Fruit fly (Drosophila melanogaster) whole organism, prepupa: ENCODE measurements around the gene CG33296.

ENCODE experiments used
- Blimp-1 ChIP-seq: fragments of 200-800 bp; sonication (Bioruptor generic); optimal IDR thresholded peaks from 3 replicates; lab custom pipeline; 2017; ENCODE audit warnings: missing biosample characterization, missing genetic modification characterization, mild to moderate bottlenecking, moderate library complexity, missing genetic modification reagents
- CG10631 ChIP-seq: fragments of 200-800 bp; sonication (Bioruptor generic); optimal IDR thresholded peaks from 2 replicates; lab custom pipeline; 2016; ENCODE audit warnings: missing biosample characterization, missing genetic modification characterization
- CG10669 ChIP-seq: fragments of 200-800 bp; sonication (Bioruptor generic); optimal IDR thresholded peaks from 3 replicates; lab custom pipeline; 2018; ENCODE audit warnings: missing biosample characterization, mild to moderate bottlenecking, missing genetic modification characterization, moderate library complexity
- CG11294 ChIP-seq: fragments of 200-800 bp; sonication (Bioruptor generic); IDR thresholded peaks from 2 replicates; pipeline ENCODE4 v1.3.6; 2022; ENCODE audit warnings: missing biosample characterization, missing genetic modification characterization
- CG11902 ChIP-seq: fragments of 200-800 bp; sonication (Bioruptor generic); optimal IDR thresholded peaks from 3 replicates; lab custom pipeline; 2016; ENCODE audit warnings: missing biosample characterization, missing genetic modification characterization
- CG15336 ChIP-seq: fragments of 200-800 bp; sonication (Bioruptor generic); IDR thresholded peaks from 2 replicates; pipeline ENCODE4 v1.3.6; 2022; ENCODE audit warnings: missing biosample characterization, missing genetic modification characterization
- CG16779 ChIP-seq: fragments of 200-800 bp; sonication (Bioruptor generic); optimal IDR thresholded peaks from 3 replicates; lab custom pipeline; 2017; ENCODE audit warnings: missing biosample characterization, mild to moderate bottlenecking, missing genetic modification characterization
- CG3032 ChIP-seq: fragments of 200-800 bp; optimal IDR thresholded peaks from 2 replicates; lab custom pipeline; 2019; ENCODE audit warnings: missing biosample characterization, mild to moderate bottlenecking, missing genetic modification characterization, moderate library complexity
- CG31627 ChIP-seq: fragments of 200-800 bp; sonication (Bioruptor generic); optimal IDR thresholded peaks from 3 replicates; lab custom pipeline; 2016; ENCODE audit warnings: missing biosample characterization, missing genetic modification characterization
- CG32006 ChIP-seq: fragments of 200-800 bp; sonication (Bioruptor generic); optimal IDR thresholded peaks from 3 replicates; lab custom pipeline; 2017; ENCODE audit warnings: missing biosample characterization, mild to moderate bottlenecking, missing genetic modification characterization
- CG34406 ChIP-seq: fragments of 200-800 bp; sonication (Bioruptor generic); optimal IDR thresholded peaks from 3 replicates; lab custom pipeline; 2016; ENCODE audit warnings: missing biosample characterization, missing genetic modification characterization
- CG4318 ChIP-seq: fragments of 200-800 bp; sonication (Bioruptor generic); optimal IDR thresholded peaks from 3 replicates; lab custom pipeline; 2017; ENCODE audit warnings: missing biosample characterization, mild to moderate bottlenecking, missing genetic modification characterization
- CG6163 ChIP-seq: fragments of 200-800 bp; sonication (Bioruptor generic); IDR thresholded peaks from 3 replicates; pipeline ENCODE4 v1.3.6; 2022; ENCODE audit warnings: missing biosample characterization, missing genetic modification characterization
- CG6276 ChIP-seq: fragments of 200-800 bp; sonication (Bioruptor generic); optimal IDR thresholded peaks from 2 replicates; lab custom pipeline; 2017; ENCODE audit warnings: missing biosample characterization, mild to moderate bottlenecking, missing genetic modification characterization
- CG6792 ChIP-seq: fragments of 200-800 bp; sonication (Bioruptor generic); optimal IDR thresholded peaks from 3 replicates; lab custom pipeline; 2016; ENCODE audit warnings: missing biosample characterization, missing genetic modification characterization
- CG6808 ChIP-seq: fragments of 200-800 bp; sonication (Bioruptor generic); optimal IDR thresholded peaks from 3 replicates; lab custom pipeline; 2017; ENCODE audit warnings: missing biosample characterization, missing genetic modification characterization, mild to moderate bottlenecking, moderate library complexity, missing genetic modification reagents
- CG6854 ChIP-seq: fragments of 200-800 bp; sonication (Bioruptor generic); optimal IDR thresholded peaks from 2 replicates; lab custom pipeline; 2017; ENCODE audit warnings: missing biosample characterization, mild to moderate bottlenecking, missing genetic modification characterization
- CG8119 ChIP-seq: fragments of 200-800 bp; sonication (Bioruptor generic); IDR thresholded peaks from 3 replicates; pipeline ENCODE4 v1.3.6; 2022; ENCODE audit warnings: missing biosample characterization, missing genetic modification characterization
- CG8632 ChIP-seq: fragments of 200-800 bp; sonication (Bioruptor generic); optimal IDR thresholded peaks from 3 replicates; lab custom pipeline; 2016; ENCODE audit warnings: missing biosample characterization, missing genetic modification characterization
- CG9139 ChIP-seq: fragments of 200-800 bp; sonication (Bioruptor generic); optimal IDR thresholded peaks from 3 replicates; lab custom pipeline; 2017; ENCODE audit warnings: missing biosample characterization, mild to moderate bottlenecking, missing genetic modification characterization
- Eip78C ChIP-seq: fragments of 200-800 bp; sonication (Bioruptor generic); peaks from one replicate; lab custom pipeline; 2016; ENCODE audit warnings: missing biosample characterization, missing genetic modification characterization
- Ets21C ChIP-seq: fragments of 200-800 bp; sonication (Bioruptor generic); optimal IDR thresholded peaks from 3 replicates; lab custom pipeline; 2016; ENCODE audit warnings: missing biosample characterization, missing genetic modification characterization
- Ets96B ChIP-seq: fragments of 200-800 bp; optimal IDR thresholded peaks from 2 replicates; lab custom pipeline; 2019; ENCODE audit warnings: missing biosample characterization, mild to moderate bottlenecking, missing genetic modification characterization, moderate library complexity
- Gug ChIP-seq: fragments of 200-800 bp; sonication (Bioruptor generic); IDR thresholded peaks from 2 replicates; pipeline ENCODE4 v1.3.6; 2022; ENCODE audit warnings: missing biosample characterization, missing genetic modification characterization
- Hr38 ChIP-seq: sonication (Bioruptor generic); optimal IDR thresholded peaks from 2 replicates; lab custom pipeline; 2016; ENCODE audit warnings: missing biosample characterization, missing genetic modification characterization
- Hr39 ChIP-seq: fragments of 200-800 bp; sonication (Bioruptor generic); optimal IDR thresholded peaks from 2 replicates; lab custom pipeline; 2016; ENCODE audit warnings: missing biosample characterization, missing genetic modification characterization
- Hr4 ChIP-seq: fragments of 200-800 bp; sonication (Bioruptor generic); optimal IDR thresholded peaks from 3 replicates; lab custom pipeline; 2016; ENCODE audit warnings: missing biosample characterization, missing genetic modification characterization
- Lpt ChIP-seq: fragments of 200-800 bp; sonication (Bioruptor generic); optimal IDR thresholded peaks from 3 replicates; lab custom pipeline; 2016; ENCODE audit warnings: missing biosample characterization, missing genetic modification characterization
- OdsH ChIP-seq: fragments of 200-800 bp; sonication (Bioruptor generic); optimal IDR thresholded peaks from 3 replicates; lab custom pipeline; 2016; ENCODE audit warnings: missing biosample characterization, missing genetic modification characterization
- Smox ChIP-seq: fragments of 200-800 bp; sonication (Bioruptor generic); optimal IDR thresholded peaks from 3 replicates; lab custom pipeline; 2016; ENCODE audit warnings: missing biosample characterization, missing genetic modification characterization
- Sox102F ChIP-seq: fragments of 200-800 bp; sonication (Bioruptor generic); optimal IDR thresholded peaks from 2 replicates; lab custom pipeline; 2016; ENCODE audit warnings: missing biosample characterization, mild to moderate bottlenecking, missing genetic modification characterization
- Sox14 ChIP-seq: fragments of 200-800 bp; sonication (Bioruptor generic); optimal IDR thresholded peaks from 3 replicates; lab custom pipeline; 2016; ENCODE audit warnings: missing biosample characterization, missing genetic modification characterization
- Sox15 ChIP-seq: fragments of 200-800 bp; sonication (Bioruptor generic); optimal IDR thresholded peaks from 3 replicates; lab custom pipeline; 2016; ENCODE audit warnings: missing biosample characterization, missing genetic modification characterization
- acj6 ChIP-seq: fragments of 200-800 bp; sonication (Bioruptor generic); optimal IDR thresholded peaks from 3 replicates; lab custom pipeline; 2016; ENCODE audit warnings: missing biosample characterization, missing genetic modification characterization
- cyc ChIP-seq: fragments of 200-800 bp; sonication (Bioruptor generic); optimal IDR thresholded peaks from 3 replicates; lab custom pipeline; 2016; ENCODE audit warnings: missing biosample characterization, missing genetic modification characterization
- dac ChIP-seq: fragments of 200-800 bp; sonication (Bioruptor generic); optimal IDR thresholded peaks from 2 replicates; lab custom pipeline; 2017; ENCODE audit warnings: missing biosample characterization, mild to moderate bottlenecking, missing genetic modification characterization
- eg ChIP-seq: fragments of 200-800 bp; sonication (Bioruptor generic); IDR thresholded peaks from 3 replicates; pipeline ENCODE4 v1.3.6; 2022; ENCODE audit warnings: missing biosample characterization, missing genetic modification characterization
- esn ChIP-seq: fragments of 200-800 bp; sonication (Bioruptor generic); optimal IDR thresholded peaks from 2 replicates; lab custom pipeline; 2016; ENCODE audit warnings: missing biosample characterization, mild to moderate bottlenecking, missing genetic modification characterization, moderate library complexity
- fd85E ChIP-seq: fragments of 200-800 bp; sonication (Bioruptor generic); optimal IDR thresholded peaks from 3 replicates; lab custom pipeline; 2016; ENCODE audit warnings: missing biosample characterization, missing genetic modification characterization
- fkh ChIP-seq: fragments of 200-800 bp; sonication (Bioruptor generic); optimal IDR thresholded peaks from 3 replicates; lab custom pipeline; 2017; ENCODE audit warnings: missing biosample characterization, mild to moderate bottlenecking, missing genetic modification characterization, moderate library complexity
- lz ChIP-seq: fragments of 200-800 bp; sonication (Bioruptor generic); optimal IDR thresholded peaks from 3 replicates; lab custom pipeline; 2016; ENCODE audit warnings: missing biosample characterization, missing genetic modification characterization
- net ChIP-seq: fragments of 200-800 bp; sonication (Bioruptor generic); optimal IDR thresholded peaks from 3 replicates; lab custom pipeline; 2016; ENCODE audit warnings: missing biosample characterization, missing genetic modification characterization
- pdm3 ChIP-seq: fragments of 200-800 bp; sonication (Bioruptor generic); optimal IDR thresholded peaks from 3 replicates; lab custom pipeline; 2016; ENCODE audit warnings: missing biosample characterization, missing genetic modification characterization
- salr ChIP-seq, 2 experiments: fragments of 200-800 bp; sonication (Bioruptor generic); optimal IDR thresholded peaks; 3 replicates each; lab custom pipeline; 2016 to 2018; ENCODE audit warnings: missing biosample characterization in 2 of 2, missing genetic modification characterization in 2 of 2, mild to moderate bottlenecking in 1 of 2
- spab ChIP-seq: fragments of 200-800 bp; sonication (Bioruptor generic); optimal IDR thresholded peaks from 2 replicates; lab custom pipeline; 2017; ENCODE audit warnings: missing biosample characterization, mild to moderate bottlenecking, missing genetic modification characterization, missing genetic modification reagents
- svp ChIP-seq: fragments of 200-800 bp; sonication (Bioruptor generic); peaks from one replicate; lab custom pipeline; 2016; ENCODE audit warnings: missing biosample characterization, missing genetic modification characterization
- topi ChIP-seq: fragments of 200-800 bp; sonication (Bioruptor generic); optimal IDR thresholded peaks from 3 replicates; lab custom pipeline; 2016; ENCODE audit warnings: missing biosample characterization, missing genetic modification characterization
- vri ChIP-seq: fragments of 200-800 bp; sonication (Bioruptor generic); optimal IDR thresholded peaks from 3 replicates; lab custom pipeline; 2016; ENCODE audit warnings: missing biosample characterization, mild to moderate bottlenecking, missing genetic modification characterization

The CG33296 gene

dm6 chr2L:7716545-7716944 lies at the start of gene CG33296:
Gene CG33296, minus strand, starts transcription at chr2L:7716645.
- no peak for TF ChIP-seq Hr4 (GFP tag; lab: Kevin White, UChicago)
- no peak for TF ChIP-seq salr (GFP tag; optimal IDR thresholded peaks at IDR 0.05; lab: Kevin White, UChicago)
- no peak for TF ChIP-seq Ets21C (GFP tag; lab: Kevin White, UChicago)
- TF ChIP-seq CG10631, result no peak
- no peak for TF ChIP-seq CG16779 (tag; lab: Kevin White, UChicago)
- TF ChIP-seq CG8119, result no peak
- no peak for TF ChIP-seq Hr39 (GFP tag; lab: Kevin White, UChicago)
- TF ChIP-seq CG6854, result no peak
- TF ChIP-seq CG11902, result no peak

dm6 chr2L:7756835-7757234 lies 40.4 kb upstream of the CG33296 start:
- no peak for TF ChIP-seq CG11902
- TF ChIP-seq OdsH, result no peak
- TF ChIP-seq CG6854, result no peak
- TF ChIP-seq CG6276, result no peak
- TF ChIP-seq CG11294 (GFP tag; lab: Robert Waterston, UW), result 0 out of 2 replicates have a peak, but pooled peaks have one; percentile 19
- TF ChIP-seq Ets96B (tag; lab: Kevin White, UChicago), result no peak
- TF ChIP-seq CG15336, result peak; percentile 48; the same call in 1 of the 2 replicates
- peak; percentile 40; the same call in 1 of the 3 replicates for TF ChIP-seq CG8119
- TF ChIP-seq vri (GFP tag; lab: Kevin White, UChicago), result no peak
- no peak for TF ChIP-seq cyc (GFP tag; lab: Kevin White, UChicago)
- TF ChIP-seq acj6 (GFP tag; lab: Kevin White, UChicago), result peak; percentile 10
- TF ChIP-seq eg, result peak; percentile 51; the same call in 1 of the 3 replicates
- TF ChIP-seq CG32006 (GFP tag; lab: Kevin White, UChicago), result peak; percentile 20
- TF ChIP-seq Hr4 (GFP tag; lab: Kevin White, UChicago), result peak; percentile 2
- TF ChIP-seq Blimp-1 (GFP tag; lab: Kevin White, UChicago), result no peak
- TF ChIP-seq CG8632, result no peak
- no peak for TF ChIP-seq salr (GFP tag; optimal IDR thresholded peaks at IDR 0.05; lab: Kevin White, UChicago)

- TF ChIP-seq Ets96B (tag; lab: Kevin White, UChicago), result peak; percentile 12
- no peak for TF ChIP-seq fkh (GFP tag; lab: Kevin White, UChicago)
- TF ChIP-seq Gug (GFP tag; lab: Robert Waterston, UW), result no peak
- no peak for TF ChIP-seq dac
- no peak for TF ChIP-seq CG10631
- TF ChIP-seq topi, result peak; percentile 32
- no peak for TF ChIP-seq CG6792
- TF ChIP-seq Ets21C (GFP tag; lab: Kevin White, UChicago), result no peak
- no peak for TF ChIP-seq CG34406 (GFP tag; lab: Kevin White, UChicago)
- no peak for TF ChIP-seq Sox102F (GFP tag; lab: Kevin White, UChicago)
- TF ChIP-seq acj6 (GFP tag; lab: Kevin White, UChicago), result no peak
- TF ChIP-seq Sox14 (GFP tag; lab: Kevin White, UChicago), result no peak
- TF ChIP-seq CG16779 (tag; lab: Kevin White, UChicago), result no peak
- 0 out of 3 replicates have a peak, but pooled peaks have one; percentile 17 for TF ChIP-seq CG8119
- peak; percentile 15 for TF ChIP-seq CG3032
- TF ChIP-seq fd85E (GFP tag; lab: Kevin White, UChicago), result no peak
- TF ChIP-seq Hr39 (GFP tag; lab: Kevin White, UChicago), result no peak
- TF ChIP-seq CG6808, result no peak
- no peak for TF ChIP-seq CG9139 (GFP tag; lab: Kevin White, UChicago)
- no peak for TF ChIP-seq spab (GFP tag; lab: Kevin White, UChicago)
- TF ChIP-seq Smox (GFP tag; lab: Kevin White, UChicago), result no peak
- peak; percentile 14 for TF ChIP-seq CG31627
- TF ChIP-seq CG6163 (GFP tag; lab: Robert Waterston, UW), result peak; percentile 48; the same call in 2 of the 3 replicates
- no peak for TF ChIP-seq pdm3 (GFP tag; lab: Kevin White, UChicago)
- peak; percentile 45 for TF ChIP-seq CG32006 (GFP tag; lab: Kevin White, UChicago)
- TF ChIP-seq cyc (GFP tag; lab: Kevin White, UChicago), result peak; percentile 4
- peak; percentile 65 for TF ChIP-seq svp (GFP tag; lab: Kevin White, UChicago)
- TF ChIP-seq Hr38 (GFP tag; lab: Kevin White, UChicago), result no peak
- TF ChIP-seq Lpt, result peak; percentile 19
- no peak for TF ChIP-seq CG4318 (GFP tag; lab: Kevin White, UChicago)
- no peak for TF ChIP-seq Blimp-1 (GFP tag; lab: Kevin White, UChicago)
- peak; percentile 23 for TF ChIP-seq CG6276
- TF ChIP-seq CG10669 (GFP tag; lab: Kevin White, UChicago), result no peak
- no peak for TF ChIP-seq esn (GFP tag; lab: Kevin White, UChicago)
- no peak for TF ChIP-seq net
- no peak for TF ChIP-seq lz (GFP tag; lab: Kevin White, UChicago)
- TF ChIP-seq Sox15 (GFP tag; lab: Kevin White, UChicago), result no peak
- TF ChIP-seq Eip78C, result no peak
Measured at dm6 chr2L:7754539-7754938, 38.1 kb upstream of the CG33296 start.
